Worm (Caenorhabditis elegans) whole organism, L4 larva: ENCODE measurements around the gene C06C3.12.

Experiments
- F44E2.7 ChIP-seq: fragments of 200-800 bp; sonication (Bioruptor generic); IDR thresholded peaks from 2 replicates; pipeline ENCODE4 v2.1.2; 2022; ENCODE audit warnings: missing genetic modification characterization, missing compliant biosample characterization
- aha-1 ChIP-seq: fragments of 150-350 bp; peaks from one replicate; lab custom pipeline; 2014; ENCODE audit warnings: missing biosample characterization, missing genetic modification characterization
- aly-2 ChIP-seq: sonication (generic microtip); optimal IDR thresholded peaks from 2 replicates; lab custom pipeline; 2018; ENCODE audit warnings: missing biosample characterization, missing genetic modification characterization
- ceh-32 ChIP-seq: sonication (generic microtip); optimal IDR thresholded peaks from 2 replicates; lab custom pipeline; 2016; ENCODE audit warnings: mild to moderate bottlenecking, missing genetic modification characterization, missing compliant biosample characterization; ENCODE audit not compliant: poor library complexity
- ctbp-1 ChIP-seq: fragments of 200-800 bp; sonication (Bioruptor generic); IDR thresholded peaks from 2 replicates; pipeline ENCODE4 v1.3.6; 2022; ENCODE audit warnings: missing genetic modification reagents, missing genetic modification characterization, missing compliant biosample characterization
- daf-16 ChIP-seq, 3 experiments: sonication (generic microtip); optimal IDR thresholded peaks; 2 replicates each; lab custom pipeline; 2016 to 2017; ENCODE audit warnings: missing genetic modification characterization in 3 of 3, missing genetic modification reagents in 3 of 3, mild to moderate bottlenecking in 2 of 3, missing compliant biosample characterization in 2 of 3, missing biosample characterization in 1 of 3, moderate library complexity in 1 of 3
- daf-8 ChIP-seq: fragments of 200-800 bp; sonication (Bioruptor generic); IDR thresholded peaks from 2 replicates; pipeline ENCODE4 v1.3.6; 2022; ENCODE audit warnings: missing genetic modification characterization, missing compliant biosample characterization
- dmd-6 ChIP-seq: fragments of 200-800 bp; sonication (Bioruptor generic); IDR thresholded peaks from 2 replicates; pipeline ENCODE4 v1.3.6; 2022; ENCODE audit warnings: missing genetic modification reagents, missing genetic modification characterization, missing compliant biosample characterization
- fkh-10 ChIP-seq: fragments of 150-350 bp; optimal IDR thresholded peaks from 2 replicates; lab custom pipeline; 2014; ENCODE audit warnings: missing biosample characterization, missing genetic modification reagents, missing genetic modification characterization
- hlh-11 ChIP-seq: fragments of 200-800 bp; sonication (Bioruptor generic); optimal IDR thresholded peaks from 2 replicates; lab custom pipeline; 2018; ENCODE audit warnings: mild to moderate bottlenecking, missing genetic modification characterization, missing compliant biosample characterization
- hlh-30 ChIP-seq: sonication (generic microtip); optimal IDR thresholded peaks from 2 replicates; lab custom pipeline; 2017; ENCODE audit warnings: antibody characterized with exemption, mild to moderate bottlenecking, missing genetic modification characterization, missing compliant biosample characterization; ENCODE audit not compliant: insufficient read depth
- lin-15B ChIP-seq: fragments of 150-350 bp; sonication (generic microtip); optimal IDR thresholded peaks from 3 replicates; lab custom pipeline; 2014; ENCODE audit warnings: missing biosample characterization, missing genetic modification characterization
- lir-3 ChIP-seq: sonication (generic microtip); optimal IDR thresholded peaks from 2 replicates; lab custom pipeline; 2016; ENCODE audit warnings: mild to moderate bottlenecking, missing genetic modification characterization, missing compliant biosample characterization
- lsy-2 ChIP-seq, 2 experiments: fragments of 150-350 bp in 1 of 2; sonication (generic microtip) in 1 of 2; optimal IDR thresholded peaks; 2 replicates each; lab custom pipeline; 2014 to 2017; ENCODE audit warnings: missing biosample characterization in 2 of 2, missing genetic modification characterization in 2 of 2
- mxl-3 ChIP-seq: fragments of 200-800 bp; sonication (Bioruptor generic); optimal IDR thresholded peaks from 2 replicates; lab custom pipeline; 2018; ENCODE audit warnings: mild to moderate bottlenecking, missing genetic modification characterization, missing compliant biosample characterization
- nhr-28 ChIP-seq: fragments of 150-350 bp; optimal IDR thresholded peaks from 2 replicates; lab custom pipeline; 2014; ENCODE audit warnings: missing biosample characterization, missing genetic modification characterization
- nhr-42 ChIP-seq: fragments of 200-800 bp; sonication (Bioruptor generic); IDR thresholded peaks from 2 replicates; pipeline ENCODE4 v1.3.6; 2022; ENCODE audit warnings: missing genetic modification characterization, missing compliant biosample characterization
- nhr-76 ChIP-seq: fragments of 150-350 bp; optimal IDR thresholded peaks from 2 replicates; lab custom pipeline; 2014; ENCODE audit warnings: missing biosample characterization, missing genetic modification characterization
- pqm-1 ChIP-seq: sonication (generic microtip); optimal IDR thresholded peaks from 2 replicates; lab custom pipeline; 2017; ENCODE audit warnings: missing biosample characterization, missing genetic modification characterization
- snpc-1.2 ChIP-seq: fragments of 200-800 bp; sonication (Bioruptor generic); IDR thresholded peaks from 2 replicates; pipeline ENCODE4 v1.3.6; 2022; ENCODE audit warnings: missing genetic modification reagents, missing genetic modification characterization, missing compliant biosample characterization
- spr-3 ChIP-seq: fragments of 200-800 bp; sonication (Bioruptor generic); optimal IDR thresholded peaks from 2 replicates; lab custom pipeline; 2018; ENCODE audit warnings: mild to moderate bottlenecking, missing genetic modification characterization, missing compliant biosample characterization
- tag-97 ChIP-seq: fragments of 200-800 bp; sonication (Bioruptor generic); IDR thresholded peaks from 2 replicates; pipeline ENCODE4 v1.3.6; 2022; ENCODE audit warnings: missing genetic modification characterization, missing compliant biosample characterization
- unc-62 ChIP-seq, 3 experiments: fragments of 150-350 bp in 1 of 3; sonication (generic microtip); optimal IDR thresholded peaks in 2 of 3; peaks in 1 of 3; 1 replicate in 1 of 3; 2 replicates in 2 of 3; lab custom pipeline; 2014 to 2017; ENCODE audit warnings: missing biosample characterization in 3 of 3, missing genetic modification characterization in 3 of 3, missing genetic modification reagents in 3 of 3, missing genotype in 1 of 3
- zfp-2 ChIP-seq: sonication (generic microtip); optimal IDR thresholded peaks from 2 replicates; lab custom pipeline; 2016; ENCODE audit warnings: mild to moderate bottlenecking, missing genetic modification characterization, missing compliant biosample characterization
- zip-2 ChIP-seq: fragments of 150-350 bp; optimal IDR thresholded peaks from 2 replicates; lab custom pipeline; 2014; ENCODE audit warnings: missing biosample characterization, missing genetic modification characterization
- ztf-11 ChIP-seq: fragments of 150-350 bp; optimal IDR thresholded peaks from 2 replicates; lab custom pipeline; 2014; ENCODE audit warnings: missing biosample characterization, missing genetic modification characterization

The C06C3.12 gene

DNA sequence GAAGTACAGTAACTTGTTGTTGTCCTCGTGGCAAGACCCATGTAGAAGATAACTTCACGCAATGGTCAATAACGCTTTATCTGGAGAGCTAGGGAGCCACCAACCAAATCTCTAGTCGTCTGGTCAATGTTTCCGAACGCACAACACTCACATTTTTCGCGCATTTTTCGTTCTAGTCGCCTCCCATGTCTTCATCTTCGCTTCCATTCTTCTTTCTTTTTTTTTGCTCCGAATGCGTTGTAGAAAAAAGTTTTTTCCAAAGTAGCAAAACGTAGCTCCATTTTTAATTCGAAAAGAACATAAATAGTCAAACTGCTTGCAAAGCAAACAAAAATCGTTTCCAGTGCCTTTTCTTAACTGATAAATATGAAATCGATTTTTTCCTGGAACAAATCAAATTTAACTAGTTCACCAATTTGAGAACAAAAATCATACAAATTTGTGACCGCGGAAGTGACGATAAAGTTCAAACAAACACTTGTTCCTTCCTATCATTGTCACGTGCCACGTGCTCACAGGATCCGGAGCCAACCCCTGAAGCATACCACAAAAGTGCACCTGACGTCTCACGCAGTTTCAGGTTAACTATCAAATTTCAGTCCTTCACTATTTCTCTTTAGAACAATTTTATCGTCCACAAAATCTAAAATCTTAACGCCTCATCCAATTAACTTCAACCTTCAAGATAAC lies 44.1 kb downstream of the C06C3.12 start:
- TF ChIP-seq hlh-11 (tag; lab: Kevin White, UChicago) (peak; percentile 3), F44E2.7 (GFP tag; lab: Robert Waterston, UW) (no peak), daf-16 (GFP tag; optimal IDR thresholded peaks at IDR 0.05; lab: Kevin White, UChicago) (no peak), daf-16 (tag; optimal IDR thresholded peaks at IDR 0.05; lab: Kevin White, UChicago) (peak; percentile 10), dmd-6 (peak; percentile 58), unc-62 (GFP tag; optimal IDR thresholded peaks at IDR 0.05 in 1 of 2; lab: Kevin White, UChicago) (peak in 1 of 2 experiments; percentile 91), unc-62 (tag; optimal IDR thresholded peaks at IDR 0.05; lab: Kevin White, UChicago) (no peak), nhr-28 (tag; lab: Kevin White, UChicago) (peak; percentile 37), ctbp-1 (GFP tag; lab: Robert Waterston, UW) (no peak), hlh-30 (tag; lab: Kevin White, UChicago) (peak; percentile 24)

DNA sequence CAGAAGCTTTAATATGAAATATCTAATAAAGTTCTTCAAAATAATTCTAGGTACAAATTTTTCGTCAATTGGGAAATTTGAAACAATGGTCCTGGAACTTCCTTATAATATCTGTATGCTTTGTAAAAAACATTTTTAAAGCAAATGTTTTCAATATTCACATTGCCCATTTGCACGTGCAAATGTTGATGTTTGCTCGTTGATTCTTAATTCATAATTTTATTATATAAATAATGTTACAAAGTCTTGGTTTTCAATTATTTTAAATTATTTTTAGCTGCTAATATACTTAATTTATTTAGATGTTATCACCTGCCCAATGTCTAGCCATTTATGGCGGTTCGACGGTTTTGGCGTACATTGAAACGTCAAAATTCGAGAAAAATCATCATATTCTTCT lies 47.1 kb downstream of the C06C3.12 start, which contains the start of gene M176.11:
M176.11 (plus strand) TSS at position 301 of the 400 bp plus-strand sequence.
- TF ChIP-seq lir-3 (tag; lab: Kevin White, UChicago) (no peak), tag-97 (GFP tag; lab: Robert Waterston, UW) (no peak), daf-8 (GFP tag; lab: Robert Waterston, UW) (no peak), ztf-11 (tag; lab: Kevin White, UChicago) (no peak), nhr-42 (GFP tag; lab: Robert Waterston, UW) (no peak), aha-1 (no peak), aly-2 (tag; lab: Kevin White, UChicago) (no peak), nhr-76 (tag; lab: Kevin White, UChicago) (no peak), nhr-28 (tag; lab: Kevin White, UChicago) (no peak), zip-2 (tag; lab: Kevin White, UChicago) (no peak), mxl-3 (GFP tag; lab: Kevin White, UChicago) (no peak), pqm-1 (no peak), ceh-32 (tag; lab: Kevin White, UChicago) (no peak), lin-15B (no peak), spr-3 (GFP tag; lab: Kevin White, UChicago) (no peak), lsy-2 (tag; optimal IDR thresholded peaks at IDR 0.05; lab: Kevin White, UChicago) (no peak), fkh-10 (GFP tag; lab: Kevin White, UChicago) (no peak), snpc-1.2 (GFP tag; lab: Robert Waterston, UW) (no peak), zfp-2 (tag; lab: Kevin White, UChicago) (no peak)
